Worm (Caenorhabditis elegans) whole organism, young adult: Measurements from ENCODE around the gene ZK353.9.

Experiments used
- B0019.2 ChIP-seq: fragments of 200-800 bp; sonication (Bioruptor generic); conservative IDR thresholded peaks from 2 replicates; pipeline ENCODE4 v1.3.6; 2022; ENCODE audit warnings: missing genetic modification reagents, missing genetic modification characterization, missing compliant biosample characterization
- D2030.7 ChIP-seq: fragments of 200-800 bp; sonication (Bioruptor generic); IDR thresholded peaks from 2 replicates; pipeline ENCODE4 v1.3.6; 2022; ENCODE audit warnings: missing genetic modification reagents, missing genetic modification characterization, missing compliant biosample characterization
- T26A5.8 ChIP-seq: sonication (generic microtip); optimal IDR thresholded peaks from 2 replicates; lab custom pipeline; 2016; ENCODE audit warnings: missing genetic modification characterization, missing compliant biosample characterization
- Y53F4B.3 ChIP-seq: fragments of 200-800 bp; sonication (Bioruptor generic); IDR thresholded peaks from 2 replicates; pipeline ENCODE4 v1.3.6; 2022; ENCODE audit warnings: missing genetic modification reagents, missing genetic modification characterization, missing compliant biosample characterization
- ceh-40 ChIP-seq: fragments of 200-800 bp; sonication (Bioruptor generic); IDR thresholded peaks from 2 replicates; pipeline ENCODE4 v1.3.6; 2022; ENCODE audit warnings: missing genetic modification characterization, missing compliant biosample characterization
- egl-18 ChIP-seq: fragments of 200-800 bp; sonication (Bioruptor generic); IDR thresholded peaks from 2 replicates; pipeline ENCODE4 v1.3.6; 2022; ENCODE audit warnings: missing genetic modification reagents, missing genetic modification characterization, missing compliant biosample characterization
- nfya-2 ChIP-seq: fragments of 200-800 bp; sonication (Bioruptor generic); IDR thresholded peaks from 2 replicates; pipeline ENCODE4 v1.3.6; 2022; ENCODE audit warnings: missing genetic modification reagents, missing genetic modification characterization, missing compliant biosample characterization
- nhr-90 ChIP-seq: sonication (generic microtip); optimal IDR thresholded peaks from 2 replicates; lab custom pipeline; 2016; ENCODE audit warnings: missing genotype, mild to moderate bottlenecking, missing genetic modification characterization, missing compliant biosample characterization
- pbrm-1 ChIP-seq: fragments of 200-800 bp; sonication (Bioruptor generic); IDR thresholded peaks from 2 replicates; pipeline ENCODE4 v1.3.6; 2022; ENCODE audit warnings: missing genetic modification reagents, missing genetic modification characterization, missing compliant biosample characterization
- snpc-4 ChIP-seq, 5 experiments: fragments of 150-350 bp in 1 of 5; sonication (generic microtip) in 4 of 5; optimal IDR thresholded peaks; 2 replicates each; lab custom pipeline; 2014 to 2018; ENCODE audit warnings: missing genetic modification characterization in 5 of 5, missing biosample characterization in 3 of 5, antibody characterized with exemption in 2 of 5, mild to moderate bottlenecking in 2 of 5, missing compliant biosample characterization in 2 of 5, missing genotype in 2 of 5, moderate library complexity in 2 of 5, missing genetic modification reagents in 1 of 5
- unc-62 ChIP-seq: fragments of 150-350 bp; optimal IDR thresholded peaks from 2 replicates; lab custom pipeline; 2014; ENCODE audit warnings: missing biosample characterization, missing genetic modification reagents, missing genetic modification characterization
- ztf-6 ChIP-seq: fragments of 200-800 bp; sonication (Bioruptor generic); IDR thresholded peaks from 2 replicates; pipeline ENCODE4 v1.3.6; 2022; ENCODE audit warnings: missing genetic modification reagents, missing genetic modification characterization, missing compliant biosample characterization

- TF ChIP-seq unc-62 (GFP tag; lab: Kevin White, UChicago) (peak; percentile 61), egl-18 (GFP tag; lab: Robert Waterston, UW) (no peak), ceh-40 (no peak), D2030.7 (GFP tag; lab: Robert Waterston, UW) (no peak), snpc-4 (GFP tag; optimal IDR thresholded peaks at IDR 0.05; lab: Kevin White, UChicago) (no peak), snpc-4 (tag; optimal IDR thresholded peaks at IDR 0.05; lab: Kevin White, UChicago) (peak; percentile 22 to 64 (median 59)), nfya-2 (GFP tag; lab: Robert Waterston, UW) (no peak), Y53F4B.3 (GFP tag; lab: Robert Waterston, UW) (no peak), ztf-6 (GFP tag; lab: Robert Waterston, UW) (no peak), pbrm-1 (GFP tag; lab: Robert Waterston, UW) (0 out of 2 replicates have a peak, but pooled peaks have one; percentile 16), B0019.2 (GFP tag; lab: Robert Waterston, UW) (no peak), T26A5.8 (no peak), nhr-90 (tag; lab: Kevin White, UChicago) (peak; percentile 56)
Observed at ce11 chrIII:8425076-8425475, 15.8 kb downstream of the ZK353.9 start.
